Fruit fly (Drosophila melanogaster) Kc167 (cell line): ENCODE data around the gene fu.

Source experiments
- Myc ChIP-seq: fragments of >200 bp; optimal IDR thresholded peaks from 2 replicates; lab custom pipeline; 2017; ENCODE audit warnings: missing external identifiers
- Sin3A ChIP-seq: fragments of >200 bp; optimal IDR thresholded peaks from 2 replicates; lab custom pipeline; 2018; ENCODE audit warnings: missing external identifiers
- psq ChIP-seq: fragments of >200 bp; optimal IDR thresholded peaks from 2 replicates; lab custom pipeline; 2017; ENCODE audit warnings: missing external identifiers

dm6 chrX:18621649-18622346 lies 35.8 kb upstream of the fu start:
- TF ChIP-seq psq (lab: Kevin White, UChicago) (no peak), Myc (no peak), Sin3A (no peak)
